Worm (Caenorhabditis elegans): Measurements from ENCODE around the gene Y40H4A.2.

Y40H4A.2 gene

DNA sequence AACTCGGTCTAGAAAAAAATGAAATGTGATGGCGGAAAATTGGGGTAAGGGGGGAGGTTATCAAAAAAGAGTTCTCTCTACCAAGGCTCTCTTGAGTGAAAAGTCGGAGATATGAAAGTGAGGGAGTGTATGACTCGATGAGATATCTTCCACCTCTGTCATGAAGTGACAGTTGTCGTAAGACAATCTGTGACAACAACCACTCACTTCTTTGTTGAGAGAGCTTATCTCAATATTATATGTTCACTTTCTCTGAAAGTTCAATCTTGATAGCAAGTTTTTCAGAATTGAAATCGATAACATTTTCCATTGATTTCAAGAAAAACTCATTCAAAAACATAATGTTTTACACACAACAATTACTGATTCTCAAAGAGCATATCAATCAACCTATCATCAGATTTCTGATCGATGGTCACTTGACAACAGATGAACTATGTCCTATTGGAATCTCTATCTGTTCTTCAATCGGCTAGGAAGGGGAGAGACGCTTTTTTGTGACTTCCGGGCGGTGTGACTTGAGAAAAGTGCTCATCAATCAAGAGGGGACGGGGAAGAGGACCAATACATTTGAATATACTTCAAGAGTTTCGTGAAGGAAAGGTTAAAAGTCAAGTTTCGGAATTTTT lies 8.4 kb downstream of the Y40H4A.2 start:
- TF ChIP-seq eor-1 (tag; optimal IDR thresholded peaks at IDR 0.05) (no peak), nhr-23 (tag; optimal IDR thresholded peaks at IDR 0.05) (no peak), ztf-4 (tag; optimal IDR thresholded peaks at IDR 0.05) (no peak), nhr-76 (tag; optimal IDR thresholded peaks at IDR 0.05) (no peak), nfya-1 (tag; optimal IDR thresholded peaks at IDR 0.05; ENCODE audit: insufficient read depth) (no peak), ZK546.5 (tag; optimal IDR thresholded peaks at IDR 0.05) (no peak), hmg-11 (tag; optimal IDR thresholded peaks at IDR 0.05) (no peak), elt-1 (tag; optimal IDR thresholded peaks at IDR 0.05) (peak; percentile 70), mdl-1 (tag; optimal IDR thresholded peaks at IDR 0.05) (no peak), ceh-82 (tag; optimal IDR thresholded peaks at IDR 0.05) (no peak), pqm-1 (tag; optimal IDR thresholded peaks at IDR 0.05) (no peak), mml-1 (tag; optimal IDR thresholded peaks at IDR 0.05) (no peak), jun-1 (tag; optimal IDR thresholded peaks at IDR 0.05) (no peak), egl-5 (tag; optimal IDR thresholded peaks at IDR 0.05) (peak; percentile 21), unc-39 (tag; optimal IDR thresholded peaks at IDR 0.05) (no peak), elt-2 (tag; optimal IDR thresholded peaks at IDR 0.05) (no peak), ceh-28 (tag; optimal IDR thresholded peaks at IDR 0.05) (no peak), fkh-2 (tag; optimal IDR thresholded peaks at IDR 0.05) (no peak), unc-62 (GFP tag; optimal IDR thresholded peaks at IDR 0.05) (no peak), ceh-9 (tag; optimal IDR thresholded peaks at IDR 0.05) (no peak), lin-39 (tag; optimal IDR thresholded peaks at IDR 0.05) (peak; percentile 6), ceh-16 (tag; optimal IDR thresholded peaks at IDR 0.05) (no peak)

DNA sequence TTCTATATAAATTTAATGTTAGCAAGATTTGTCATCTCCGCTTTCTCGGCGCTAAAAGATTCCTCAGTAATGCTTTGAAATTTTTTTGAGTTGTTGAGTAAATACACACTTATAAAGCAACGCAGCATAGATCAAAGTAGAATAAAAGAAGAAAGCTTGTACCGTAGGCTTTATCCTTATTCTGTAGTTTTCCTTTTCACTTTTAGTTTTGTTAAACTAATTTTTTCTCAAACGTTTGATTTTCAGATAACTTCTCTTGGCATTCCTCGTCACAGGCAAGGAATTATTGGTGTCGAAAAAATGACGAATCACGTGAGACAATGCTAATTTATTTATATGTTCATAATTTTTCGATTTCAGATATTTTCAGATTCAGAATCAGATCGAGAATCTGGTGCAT lies 22.7 kb downstream of the Y40H4A.2 start, which contains the start of gene C53A5.11:
Gene C53A5.11, plus strand, starts transcription at position 301 of the 400 bp plus-strand sequence.
- TF ChIP-seq nhr-11 (tag; optimal IDR thresholded peaks at IDR 0.05) (no peak), snpc-4 (tag; optimal IDR thresholded peaks at IDR 0.05) (no peak), elt-2 (tag; optimal IDR thresholded peaks at IDR 0.05) (no peak), jun-1 (tag; optimal IDR thresholded peaks at IDR 0.05) (no peak)

- TF ChIP-seq eor-1 (tag; optimal IDR thresholded peaks at IDR 0.05) (no peak), fkh-10 (GFP tag; optimal IDR thresholded peaks at IDR 0.05) (no peak), nhr-237 (tag; optimal IDR thresholded peaks at IDR 0.05) (no peak), ama-1 (optimal IDR thresholded peaks at IDR 0.05) (no peak), nhr-12 (tag; optimal IDR thresholded peaks at IDR 0.05) (no peak), jun-1 (tag; optimal IDR thresholded peaks at IDR 0.05) (no peak), mdl-1 (tag; optimal IDR thresholded peaks at IDR 0.05) (no peak), ceh-82 (tag; optimal IDR thresholded peaks at IDR 0.05) (no peak), elt-2 (tag; optimal IDR thresholded peaks at IDR 0.05) (no peak), nhr-11 (tag; optimal IDR thresholded peaks at IDR 0.05) (no peak), ceh-28 (tag; optimal IDR thresholded peaks at IDR 0.05) (no peak), ztf-11 (tag; optimal IDR thresholded peaks at IDR 0.05) (no peak), ceh-16 (tag; optimal IDR thresholded peaks at IDR 0.05) (no peak), lin-15B (tag; optimal IDR thresholded peaks at IDR 0.05) (no peak), lsy-12 (tag; optimal IDR thresholded peaks at IDR 0.05) (no peak), nhr-28 (tag; optimal IDR thresholded peaks at IDR 0.05) (no peak), elt-3 (tag; optimal IDR thresholded peaks at IDR 0.05) (no peak), egl-5 (tag; optimal IDR thresholded peaks at IDR 0.05) (no peak)
Measured at ce11 chrV:14559312-14559711, 25.9 kb downstream of the Y40H4A.2 start, which contains the start of gene srt-32. TSS of gene srt-32 (plus strand) at chrV:14559612.

DNA sequence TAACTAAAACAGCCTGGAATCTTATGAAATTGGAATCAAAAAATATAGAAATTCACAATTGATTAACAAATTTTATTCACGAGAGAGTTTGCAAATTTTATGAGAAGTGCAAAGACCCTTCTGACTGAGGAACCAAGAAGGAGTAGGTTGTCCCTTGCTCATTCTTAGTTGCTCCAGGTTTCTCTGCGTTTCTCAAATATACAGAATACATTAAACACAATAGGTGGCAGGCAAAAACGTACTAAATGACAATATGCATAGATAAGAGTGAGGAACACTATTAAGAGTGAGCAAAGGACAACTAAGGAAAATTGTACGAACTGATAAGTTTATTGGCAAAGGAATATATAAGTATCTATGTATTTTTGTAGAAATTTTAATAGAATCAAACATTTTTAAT lies 26.5 kb downstream of the Y40H4A.2 start, which contains the start of gene C53A5.9:
Gene C53A5.9, minus strand, starts transcription at position 101 of the 400 bp plus-strand sequence.
- TF ChIP-seq tbx-2 (tag; optimal IDR thresholded peaks at IDR 0.05) = no peak
- TF ChIP-seq R02D3.7 (tag; optimal IDR thresholded peaks at IDR 0.05) = no peak
- no peak for TF ChIP-seq lsy-12 (tag; optimal IDR thresholded peaks at IDR 0.05)
- TF ChIP-seq pqm-1 (tag; optimal IDR thresholded peaks at IDR 0.05) = no peak
- TF ChIP-seq ZK546.5 (tag; optimal IDR thresholded peaks at IDR 0.05) = no peak
- no peak for TF ChIP-seq pha-4 (tag; optimal IDR thresholded peaks at IDR 0.05)
- no peak for TF ChIP-seq elt-2 (tag; optimal IDR thresholded peaks at IDR 0.05)
- TF ChIP-seq lin-15B (tag; optimal IDR thresholded peaks at IDR 0.05) = no peak
- TF ChIP-seq nhr-67 (tag; optimal IDR thresholded peaks at IDR 0.05) = no peak
- TF ChIP-seq lin-39 (tag; optimal IDR thresholded peaks at IDR 0.05) = no peak
- no peak for TF ChIP-seq zag-1 (tag; optimal IDR thresholded peaks at IDR 0.05)
- no peak for TF ChIP-seq fkh-10 (GFP tag; optimal IDR thresholded peaks at IDR 0.05)
